Worm (Caenorhabditis elegans) whole organism, L4 larva: ENCODE data around the gene sptl-2.
"Not testable (repeated sequence)": the region's sequence is repeated elsewhere in the genome, so short reads cannot be mapped to it uniquely, and the experiment has no call there.

Source experiments
- ces-1 ChIP-seq: fragments of 150-350 bp; sonication (generic microtip); optimal IDR thresholded peaks from 4 replicates; lab custom pipeline; 2014; ENCODE audit warnings: missing biosample characterization, missing genetic modification reagents, missing genetic modification characterization
- daf-8 ChIP-seq: fragments of 200-800 bp; sonication (Bioruptor generic); IDR thresholded peaks from 2 replicates; pipeline ENCODE4 v1.3.6; 2022; ENCODE audit warnings: missing genetic modification characterization, missing compliant biosample characterization
- dve-1 ChIP-seq: sonication (generic microtip); optimal IDR thresholded peaks from 2 replicates; lab custom pipeline; 2017; ENCODE audit warnings: antibody characterized with exemption, mild to moderate bottlenecking, missing genetic modification characterization, missing compliant biosample characterization; ENCODE audit not compliant: insufficient read depth
- lim-7 ChIP-seq: fragments of 200-800 bp; sonication (Bioruptor generic); IDR thresholded peaks from 2 replicates; pipeline ENCODE4 v1.3.6; 2022; ENCODE audit warnings: missing genetic modification characterization, missing compliant biosample characterization
- nhr-28 ChIP-seq: fragments of 150-350 bp; optimal IDR thresholded peaks from 2 replicates; lab custom pipeline; 2014; ENCODE audit warnings: missing biosample characterization, missing genetic modification characterization
- skn-1 ChIP-seq: fragments of 150-350 bp; optimal IDR thresholded peaks from 2 replicates; lab custom pipeline; 2014; ENCODE audit warnings: missing biosample characterization, missing genetic modification characterization
- snpc-4 ChIP-seq: fragments of 150-350 bp; optimal IDR thresholded peaks from 2 replicates; lab custom pipeline; 2014; ENCODE audit warnings: missing biosample characterization, missing genetic modification characterization
- unc-62 ChIP-seq, 3 experiments: fragments of 150-350 bp in 1 of 3; sonication (generic microtip); optimal IDR thresholded peaks in 2 of 3; peaks in 1 of 3; 1 replicate in 1 of 3; 2 replicates in 2 of 3; lab custom pipeline; 2014 to 2017; ENCODE audit warnings: missing biosample characterization in 3 of 3, missing genetic modification characterization in 3 of 3, missing genetic modification reagents in 3 of 3, missing genotype in 1 of 3

ce11 chrV:8057771-8058170 lies 40.8 kb downstream of the sptl-2 start:
- TF ChIP-seq ces-1; daf-8; unc-62 (GFP tag; optimal IDR thresholded peaks at IDR 0.05 in 1 of 2; lab: Kevin White, UChicago); unc-62 (tag; optimal IDR thresholded peaks at IDR 0.05; lab: Kevin White, UChicago); snpc-4 (tag; lab: Kevin White, UChicago); nhr-28; dve-1; lim-7; skn-1 (tag; lab: Kevin White, UChicago): not testable (repeated sequence)
